Fruit fly (Drosophila melanogaster): ENCODE data around the gene CycD.

Gene CycD

dm6 chrX:15909564-15910284 is at the start of gene CycD:
Gene CycD, minus strand, starts transcription at chrX:15909676.
- no peak for TF ChIP-seq Hr51 (GFP tag; optimal IDR thresholded peaks at IDR 0.05)
- TF ChIP-seq lola (GFP tag; optimal IDR thresholded peaks at IDR 0.05): peak in 2 of 3 experiments; percentile 35 to 54
- TF ChIP-seq CG13123 (GFP tag; optimal IDR thresholded peaks at IDR 0.05): no peak
- no peak for TF ChIP-seq jing (GFP tag; optimal IDR thresholded peaks at IDR 0.05)
- peak; percentile 68 for TF ChIP-seq bbx (GFP tag; IDR thresholded peaks at IDR 0.05; ENCODE audit: partially characterized antibody)
- no peak for TF ChIP-seq CG3163 (GFP tag; optimal IDR thresholded peaks at IDR 0.05)
- TF ChIP-seq CG8388 (GFP tag; optimal IDR thresholded peaks at IDR 0.05): no peak
- TF ChIP-seq seq (GFP tag; IDR thresholded peaks at IDR 0.05): no peak
- TF ChIP-seq CG4404 (GFP tag; IDR thresholded peaks at IDR 0.05): no peak
- no peak; the same call in 2 of the 3 replicates for TF ChIP-seq Aef1 (GFP tag; IDR thresholded peaks at IDR 0.05)
- no peak for TF ChIP-seq hth (optimal IDR thresholded peaks at IDR 0.05)
- TF ChIP-seq CG18764 (GFP tag; optimal IDR thresholded peaks at IDR 0.05): peak; percentile 77
- TF ChIP-seq emc (GFP tag; optimal IDR thresholded peaks at IDR 0.05): no peak
- peak; percentile 25 for TF ChIP-seq CG12391 (tag; optimal IDR thresholded peaks at IDR 0.05)
- no peak for TF ChIP-seq CG32767 (GFP tag; IDR thresholded peaks at IDR 0.05)
- no peak for TF ChIP-seq CG9932 (GFP tag; IDR thresholded peaks at IDR 0.05)
- TF ChIP-seq tap (tag; optimal IDR thresholded peaks at IDR 0.05): no peak
- peak; percentile 55 for TF ChIP-seq Dref (GFP tag; IDR thresholded peaks at IDR 0.05)
- no peak for TF ChIP-seq B-H2 (GFP tag; optimal IDR thresholded peaks at IDR 0.05)
- no peak for TF ChIP-seq CG17912 (GFP tag; optimal IDR thresholded peaks at IDR 0.05)
- no peak for TF ChIP-seq CG11504 (tag; optimal IDR thresholded peaks at IDR 0.05)
- TF ChIP-seq Awh (GFP tag; IDR thresholded peaks at IDR 0.05): no peak
- peak; percentile 78 for TF ChIP-seq Opbp (GFP tag; IDR thresholded peaks at IDR 0.05; ENCODE audit: partially characterized antibody)
- TF ChIP-seq Xrp1 (GFP tag; IDR thresholded peaks at IDR 0.05): peak; percentile 34; the same call in 1 of the 2 replicates
- TF ChIP-seq Chrac-16 (GFP tag; optimal IDR thresholded peaks at IDR 0.05): no peak
- TF ChIP-seq zfh2 (GFP tag; optimal IDR thresholded peaks at IDR 0.05): peak; percentile 9
- peak; percentile 61 for TF ChIP-seq Ets97D (GFP tag; optimal IDR thresholded peaks at IDR 0.05)
- no peak for TF ChIP-seq Hr78 (GFP tag; optimal IDR thresholded peaks at IDR 0.05)
- TF ChIP-seq gfzf (GFP tag; optimal IDR thresholded peaks at IDR 0.05): peak; percentile 45
- TF ChIP-seq CG10274 (GFP tag; optimal IDR thresholded peaks at IDR 0.05): no peak
- no peak for TF ChIP-seq fd3F (GFP tag; optimal IDR thresholded peaks at IDR 0.05)
- TF ChIP-seq ERR (GFP tag; optimal IDR thresholded peaks at IDR 0.05): no peak
- no peak for TF ChIP-seq CG6765 (GFP tag; optimal IDR thresholded peaks at IDR 0.05)
- TF ChIP-seq Ravus (GFP tag; IDR thresholded peaks at IDR 0.05): no peak
- no peak for TF ChIP-seq NfI (GFP tag; optimal IDR thresholded peaks at IDR 0.05)
- peak; percentile 44 for TF ChIP-seq mam (GFP tag; optimal IDR thresholded peaks at IDR 0.05)
- no peak; the same call in 1 of the 2 replicates for TF ChIP-seq CG6689 (GFP tag; IDR thresholded peaks at IDR 0.05)
- TF ChIP-seq caup (GFP tag; optimal IDR thresholded peaks at IDR 0.05; ENCODE audit: severe bottlenecking): no peak
- no peak for TF ChIP-seq CG33557 (GFP tag; optimal IDR thresholded peaks at IDR 0.05)
- TF ChIP-seq Fer1 (GFP tag; optimal IDR thresholded peaks at IDR 0.05): no peak
- no peak for TF ChIP-seq oc (tag; optimal IDR thresholded peaks at IDR 0.05)
- no peak for TF ChIP-seq Kr (GFP tag; optimal IDR thresholded peaks at IDR 0.05)
- TF ChIP-seq row (GFP tag; IDR thresholded peaks at IDR 0.05): peak; percentile 73
- no peak for TF ChIP-seq Dek (tag; optimal IDR thresholded peaks at IDR 0.05)
- no peak for TF ChIP-seq gro (GFP tag; optimal IDR thresholded peaks at IDR 0.05)
- 0 out of 3 replicates have a peak, but pooled peaks have one; percentile 20 for TF ChIP-seq CG14860 (GFP tag; IDR thresholded peaks at IDR 0.05; ENCODE audit: partially characterized antibody)
- TF ChIP-seq CG4707 (GFP tag; optimal IDR thresholded peaks at IDR 0.05): no peak
- no peak for TF ChIP-seq prd (optimal IDR thresholded peaks at IDR 0.05)
- TF ChIP-seq prd (GFP tag; IDR thresholded peaks at IDR 0.05): peak; percentile 63; the same call in 1 of the 3 replicates

Data from whole organism, embryonic.